Fruit fly (Drosophila melanogaster) S2 (cell line): ENCODE measurements around the gene danr.

Source experiments
- CG8478 ChIP-seq: fragments of >200 bp; optimal IDR thresholded peaks from 2 replicates; lab custom pipeline; 2018
- CTCF ChIP-seq, 2 experiments: fragments of >200 bp; optimal IDR thresholded peaks; 2 replicates each; lab custom pipeline; 2018

DNA sequence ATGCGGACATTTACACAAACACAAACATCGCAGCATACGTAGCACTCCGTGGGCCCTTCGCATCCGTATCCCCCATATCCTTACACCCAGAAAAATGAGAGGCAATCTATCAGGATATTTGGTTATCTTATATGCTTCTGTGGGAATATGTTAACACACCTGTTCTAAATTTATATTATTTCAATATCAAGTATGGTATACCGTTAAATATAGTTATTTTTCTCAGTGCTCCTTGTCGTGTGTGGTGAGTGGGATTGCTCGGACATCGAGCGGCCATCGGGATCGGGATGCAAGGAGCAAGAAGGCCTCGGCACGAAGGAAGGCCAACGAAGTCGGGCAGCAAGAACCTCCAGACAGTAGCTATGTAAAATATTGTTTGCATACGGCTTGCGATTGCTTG, 23.6 kb downstream of the danr start:
- TF ChIP-seq CG8478, result no peak
- TF ChIP-seq CTCF (optimal IDR thresholded peaks at IDR 0.05; lab: Kevin White, UChicago), result no peak
